Fruit fly (Drosophila melanogaster): ENCODE measurements around the gene CG5112.

CG5112 gene

dm6 chr3R:25451832-25452231, 39.4 kb upstream of the CG5112 start:
- TF ChIP-seq CG7101 (tag; optimal IDR thresholded peaks at IDR 0.05) (no peak), tj (GFP tag; optimal IDR thresholded peaks at IDR 0.05) (no peak), toe (GFP tag; optimal IDR thresholded peaks at IDR 0.05) (no peak), Hr96 (GFP tag; optimal IDR thresholded peaks at IDR 0.05) (no peak), Mnt (GFP tag; optimal IDR thresholded peaks at IDR 0.05) (no peak), CG11617 (GFP tag; optimal IDR thresholded peaks at IDR 0.05) (no peak), Crg-1 (GFP tag; optimal IDR thresholded peaks at IDR 0.05) (no peak), cnc (optimal IDR thresholded peaks at IDR 0.05) (no peak), CG7045 (GFP tag; optimal IDR thresholded peaks at IDR 0.05) (no peak), CG33017 (tag; optimal IDR thresholded peaks at IDR 0.05) (no peak), ovo (GFP tag; optimal IDR thresholded peaks at IDR 0.05) (no peak), pad (GFP tag; optimal IDR thresholded peaks at IDR 0.05) (no peak), bab1 (GFP tag; optimal IDR thresholded peaks at IDR 0.05) (no peak), cic (GFP tag; optimal IDR thresholded peaks at IDR 0.05) (no peak), CG1620 (GFP tag; optimal IDR thresholded peaks at IDR 0.05) (no peak), CG12768 (GFP tag; optimal IDR thresholded peaks at IDR 0.05) (no peak), CG5204 (GFP tag; optimal IDR thresholded peaks at IDR 0.05) (no peak), Clk (GFP tag; optimal IDR thresholded peaks at IDR 0.05) (no peak), CG14711 (tag; optimal IDR thresholded peaks at IDR 0.05) (no peak)

- no peak for TF ChIP-seq bab1 (GFP tag; optimal IDR thresholded peaks at IDR 0.05)
- TF ChIP-seq CG7101 (tag; optimal IDR thresholded peaks at IDR 0.05): peak; percentile 19
- no peak for TF ChIP-seq ovo (GFP tag; optimal IDR thresholded peaks at IDR 0.05)
- TF ChIP-seq CG33017 (tag; optimal IDR thresholded peaks at IDR 0.05): no peak
- peak; percentile 2 for TF ChIP-seq CG7045 (GFP tag; optimal IDR thresholded peaks at IDR 0.05)
- no peak for TF ChIP-seq Hr96 (GFP tag; optimal IDR thresholded peaks at IDR 0.05)
- TF ChIP-seq CG12768 (GFP tag; optimal IDR thresholded peaks at IDR 0.05): peak; percentile 4
- TF ChIP-seq pad (GFP tag; optimal IDR thresholded peaks at IDR 0.05): no peak
- TF ChIP-seq kay (GFP tag; ENCODE audit: borderline replicate concordance): peak; percentile 85
- TF ChIP-seq CG5204 (GFP tag; optimal IDR thresholded peaks at IDR 0.05): no peak
- TF ChIP-seq CG11617 (GFP tag; optimal IDR thresholded peaks at IDR 0.05): peak; percentile 29
- peak; percentile 24 for TF ChIP-seq cic (GFP tag; optimal IDR thresholded peaks at IDR 0.05)
- peak; percentile 6 for TF ChIP-seq Clk (GFP tag; optimal IDR thresholded peaks at IDR 0.05)
Observed at dm6 chr3R:25453150-25453680, 38.0 kb upstream of the CG5112 start.

dm6 chr3R:25457097-25457496, 34.2 kb upstream of the CG5112 start:
- no peak for TF ChIP-seq cnc (optimal IDR thresholded peaks at IDR 0.05)
- TF ChIP-seq pad (GFP tag; optimal IDR thresholded peaks at IDR 0.05): no peak
- TF ChIP-seq CG12768 (GFP tag; optimal IDR thresholded peaks at IDR 0.05): no peak
- no peak for TF ChIP-seq toe (GFP tag; optimal IDR thresholded peaks at IDR 0.05)
- TF ChIP-seq cic (GFP tag; optimal IDR thresholded peaks at IDR 0.05): no peak
- TF ChIP-seq kay (GFP tag; ENCODE audit: borderline replicate concordance): no peak
- no peak for TF ChIP-seq CG11617 (GFP tag; optimal IDR thresholded peaks at IDR 0.05)
- TF ChIP-seq CG7045 (GFP tag; optimal IDR thresholded peaks at IDR 0.05): no peak
- no peak for TF ChIP-seq bab1 (GFP tag; optimal IDR thresholded peaks at IDR 0.05)
- TF ChIP-seq Mnt (GFP tag; optimal IDR thresholded peaks at IDR 0.05): no peak
- no peak for TF ChIP-seq CG7101 (tag; optimal IDR thresholded peaks at IDR 0.05)

dm6 chr3R:25459200-25459809, 32.0 kb upstream of the CG5112 start:
- TF ChIP-seq CG14711 (tag; optimal IDR thresholded peaks at IDR 0.05): peak; percentile 23
- TF ChIP-seq bab1 (GFP tag; optimal IDR thresholded peaks at IDR 0.05): no peak
- no peak for TF ChIP-seq pad (GFP tag; optimal IDR thresholded peaks at IDR 0.05)

- TF ChIP-seq CG7101 (tag; optimal IDR thresholded peaks at IDR 0.05) (no peak), tj (GFP tag; optimal IDR thresholded peaks at IDR 0.05) (peak; percentile 92)
Observed at dm6 chr3R:25460650-25461049, 30.6 kb upstream of the CG5112 start.

- no peak for TF ChIP-seq CG7045 (GFP tag; optimal IDR thresholded peaks at IDR 0.05)
- TF ChIP-seq CG1620 (GFP tag; optimal IDR thresholded peaks at IDR 0.05): no peak
- TF ChIP-seq pad (GFP tag; optimal IDR thresholded peaks at IDR 0.05): no peak
- no peak for TF ChIP-seq ovo (GFP tag; optimal IDR thresholded peaks at IDR 0.05)
- TF ChIP-seq Mnt (GFP tag; optimal IDR thresholded peaks at IDR 0.05): no peak
- no peak for TF ChIP-seq CG33017 (tag; optimal IDR thresholded peaks at IDR 0.05)
- TF ChIP-seq Hr96 (GFP tag; optimal IDR thresholded peaks at IDR 0.05): no peak
- TF ChIP-seq CG7101 (tag; optimal IDR thresholded peaks at IDR 0.05): no peak
- no peak for TF ChIP-seq cic (GFP tag; optimal IDR thresholded peaks at IDR 0.05)
- no peak for TF ChIP-seq CG12768 (GFP tag; optimal IDR thresholded peaks at IDR 0.05)
- TF ChIP-seq cnc (optimal IDR thresholded peaks at IDR 0.05): no peak
- no peak for TF ChIP-seq toe (GFP tag; optimal IDR thresholded peaks at IDR 0.05)
- TF ChIP-seq Clk (GFP tag; optimal IDR thresholded peaks at IDR 0.05): no peak
- TF ChIP-seq Crg-1 (GFP tag; optimal IDR thresholded peaks at IDR 0.05): no peak
- no peak for TF ChIP-seq kay (GFP tag; ENCODE audit: borderline replicate concordance)
- TF ChIP-seq bab1 (GFP tag; optimal IDR thresholded peaks at IDR 0.05): no peak
Observed at dm6 chr3R:25461666-25462065, 29.6 kb upstream of the CG5112 start.
